Worm (Caenorhabditis elegans): ENCODE measurements around the gene T19B10.12.

The T19B10.12 gene

DNA sequence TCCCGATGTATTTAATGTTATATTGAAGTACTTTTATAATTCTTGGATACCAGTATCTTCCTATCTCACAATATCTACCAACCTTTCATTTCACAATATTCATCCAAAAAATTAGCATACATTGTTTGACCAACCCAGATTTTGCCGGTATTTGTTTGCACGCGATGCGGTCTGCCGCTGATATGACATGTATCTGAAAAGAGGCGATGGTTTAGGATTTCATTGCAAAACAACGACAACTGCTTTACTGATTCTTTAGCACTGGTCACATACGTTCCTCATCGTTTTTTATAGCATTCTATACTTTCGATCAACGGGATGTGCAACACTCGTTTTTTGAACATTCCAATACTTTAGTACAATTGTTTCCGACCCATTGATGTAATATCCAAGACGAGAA is 3.0 kb upstream of the T19B10.12 start, which contains the start of gene mam-4:
mam-4 (plus strand) TSS at position 301 of the 400 bp plus-strand sequence.
- TF ChIP-seq ama-1 (optimal IDR thresholded peaks at IDR 0.05) (no peak), B0310.2 (tag; optimal IDR thresholded peaks at IDR 0.05) (no peak), ceh-36 (tag; optimal IDR thresholded peaks at IDR 0.05) (no peak), tbx-11 (GFP tag; IDR thresholded peaks at IDR 0.05) (no peak), tra-4 (tag; optimal IDR thresholded peaks at IDR 0.05) (no peak), pes-1 (GFP tag; IDR thresholded peaks at IDR 0.05) (no peak), ceh-13 (GFP tag; optimal IDR thresholded peaks at IDR 0.05) (no peak)

DNA sequence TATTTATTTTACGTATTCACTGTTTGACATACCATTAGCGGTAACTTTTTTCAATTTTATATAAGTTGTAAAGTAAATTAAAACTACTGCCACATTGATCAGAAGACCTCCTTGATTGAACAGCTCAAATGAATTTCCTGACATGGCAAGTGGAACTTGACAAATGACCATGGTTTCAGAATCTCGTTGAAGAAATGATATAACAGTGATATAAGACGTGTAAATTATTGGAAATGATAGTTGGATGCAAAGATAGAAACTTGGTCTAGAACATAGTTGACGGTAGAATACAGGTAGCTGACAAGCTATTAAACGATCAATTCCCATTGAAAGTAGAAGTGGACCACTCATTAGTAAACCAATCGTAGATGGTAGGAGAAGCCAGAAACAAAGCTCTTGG is 963 bp downstream of the T19B10.12 start:
- TF ChIP-seq ceh-36 (tag; optimal IDR thresholded peaks at IDR 0.05) (no peak), tbx-37 (GFP tag; conservative IDR thresholded peaks at IDR 0.05) (no peak), hnd-1 (tag; optimal IDR thresholded peaks at IDR 0.05) (no peak), hmbx-1 (tag; optimal IDR thresholded peaks at IDR 0.05) (no peak), aly-1 (tag; optimal IDR thresholded peaks at IDR 0.05) (no peak), B0310.2 (tag; optimal IDR thresholded peaks at IDR 0.05) (no peak), tra-4 (tag; optimal IDR thresholded peaks at IDR 0.05) (no peak)

DNA sequence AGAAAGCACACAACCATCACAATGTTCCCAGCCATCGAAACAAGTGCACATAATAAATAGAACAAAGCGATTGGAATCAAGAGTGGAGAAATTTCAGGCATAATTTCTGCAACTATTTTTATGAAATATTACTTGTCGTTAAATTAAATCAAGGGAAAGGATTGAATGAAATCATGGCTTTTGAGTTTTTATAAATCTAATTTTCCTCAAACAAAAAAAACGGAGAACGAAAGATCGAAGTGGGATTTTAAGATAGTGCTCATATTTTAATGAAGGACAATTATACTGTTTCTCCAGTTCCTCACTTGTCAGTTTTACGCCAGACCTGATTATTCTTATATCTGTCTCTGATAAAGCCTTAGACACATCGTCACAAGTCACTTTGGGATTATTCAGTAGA is 1.6 kb downstream of the T19B10.12 start, which contains the start of gene srsx-33:
srsx-33 (minus strand) TSS at position 101 of the 400 bp plus-strand sequence.
- TF ChIP-seq sea-1 (GFP tag; conservative IDR thresholded peaks at IDR 0.05) (no peak), F13C5.2 (tag; optimal IDR thresholded peaks at IDR 0.05) (no peak), flt-1 (GFP tag; IDR thresholded peaks at IDR 0.05) (no peak), hmbx-1 (tag; optimal IDR thresholded peaks at IDR 0.05) (no peak), tra-4 (tag; optimal IDR thresholded peaks at IDR 0.05) (no peak), tbx-37 (GFP tag; conservative IDR thresholded peaks at IDR 0.05) (no peak), pes-1 (GFP tag; IDR thresholded peaks at IDR 0.05) (no peak), B0310.2 (tag; optimal IDR thresholded peaks at IDR 0.05) (no peak), ama-1 (optimal IDR thresholded peaks at IDR 0.05) (no peak), ets-7 (tag; optimal IDR thresholded peaks at IDR 0.05) (no peak), scrt-1 (GFP tag; IDR thresholded peaks at IDR 0.05) (no peak), tbx-11 (GFP tag; IDR thresholded peaks at IDR 0.05) (no peak)

DNA sequence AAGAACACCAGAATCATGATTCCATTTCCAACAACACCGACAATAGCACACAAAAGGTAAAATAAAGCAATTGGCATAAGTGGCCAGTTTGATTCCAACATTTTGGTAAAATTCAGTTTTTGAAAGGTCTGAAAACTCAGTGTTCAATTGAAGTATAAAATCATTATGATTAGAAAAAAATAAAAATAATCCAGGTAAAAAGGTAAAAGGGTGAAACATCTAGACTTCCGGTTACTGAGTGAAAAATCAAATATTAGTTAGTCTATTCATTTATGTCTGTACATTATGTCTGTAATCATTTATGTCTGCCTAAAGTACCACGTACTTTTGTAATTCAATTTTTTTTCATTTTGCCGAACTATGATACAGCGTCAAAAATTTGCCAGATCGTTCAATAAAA is 4.1 kb downstream of the T19B10.12 start, which contains the start of gene srsx-31:
srsx-31 (minus strand) TSS at position 101 of the 400 bp plus-strand sequence.
- TF ChIP-seq B0310.2 (tag; optimal IDR thresholded peaks at IDR 0.05) (no peak), flt-1 (GFP tag; IDR thresholded peaks at IDR 0.05) (no peak), tbx-37 (GFP tag; conservative IDR thresholded peaks at IDR 0.05) (no peak), ama-1 (optimal IDR thresholded peaks at IDR 0.05) (no peak), hnd-1 (tag; optimal IDR thresholded peaks at IDR 0.05) (no peak), hmbx-1 (tag; optimal IDR thresholded peaks at IDR 0.05) (no peak), sea-1 (GFP tag; conservative IDR thresholded peaks at IDR 0.05) (no peak), F13C5.2 (tag; optimal IDR thresholded peaks at IDR 0.05) (no peak), scrt-1 (GFP tag; IDR thresholded peaks at IDR 0.05) (no peak), hmg-4 (GFP tag; optimal IDR thresholded peaks at IDR 0.05) (no peak), tra-4 (tag; optimal IDR thresholded peaks at IDR 0.05) (no peak), ets-7 (tag; optimal IDR thresholded peaks at IDR 0.05) (no peak), aly-1 (tag; optimal IDR thresholded peaks at IDR 0.05) (no peak), pes-1 (GFP tag; IDR thresholded peaks at IDR 0.05) (no peak), tbx-11 (GFP tag; IDR thresholded peaks at IDR 0.05) (no peak)

DNA sequence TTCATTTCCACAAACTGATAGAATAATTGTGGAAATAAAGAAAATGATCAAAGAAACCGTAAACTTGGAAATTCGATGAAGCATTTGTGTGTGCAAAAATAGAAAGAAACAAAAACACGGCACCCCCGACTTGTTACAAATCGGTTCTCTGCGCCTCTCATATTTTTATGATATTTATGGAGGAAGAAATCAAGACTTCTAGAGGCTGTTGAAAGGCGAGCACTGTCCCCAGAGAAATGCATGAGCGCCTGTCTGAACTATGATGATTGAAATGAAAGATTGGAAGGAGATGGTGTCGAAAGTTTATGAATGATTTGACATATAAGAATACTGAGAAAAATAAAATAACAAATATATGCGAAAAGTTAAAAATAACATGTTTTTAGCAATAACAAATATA is 8.1 kb downstream of the T19B10.12 start, which contains the start of gene lgc-36:
lgc-36 (minus strand) TSS at position 101 of the 400 bp plus-strand sequence.
- TF ChIP-seq flt-1 (GFP tag; IDR thresholded peaks at IDR 0.05) (no peak), tra-4 (tag; optimal IDR thresholded peaks at IDR 0.05) (no peak), aly-1 (tag; optimal IDR thresholded peaks at IDR 0.05) (no peak), ama-1 (optimal IDR thresholded peaks at IDR 0.05) (no peak)

DNA sequence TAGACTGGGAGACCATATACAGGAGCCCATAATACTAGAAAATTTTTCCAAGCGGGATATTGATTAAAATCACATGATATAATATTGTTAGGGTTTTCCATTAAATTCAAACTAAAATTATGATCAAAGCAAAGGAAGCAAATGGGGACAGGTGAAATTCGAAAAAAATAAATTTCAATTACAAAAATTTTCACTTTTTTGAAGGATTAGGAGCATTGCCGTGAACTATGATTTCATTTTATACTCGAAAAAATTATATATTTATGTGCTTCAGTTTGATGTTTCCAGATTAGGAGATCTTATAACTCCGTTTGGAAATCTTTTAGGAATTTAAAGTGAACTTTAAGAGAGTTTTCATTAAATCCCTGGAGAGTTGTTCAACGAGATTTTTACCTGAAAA is 9.8 kb downstream of the T19B10.12 start, which contains the start of gene F07B10.7:
F07B10.7 (minus strand) TSS at position 101 of the 400 bp plus-strand sequence.
- TF ChIP-seq tra-4 (tag; optimal IDR thresholded peaks at IDR 0.05) = no peak
- no peak for TF ChIP-seq hmbx-1 (tag; optimal IDR thresholded peaks at IDR 0.05)
- TF ChIP-seq tbx-11 (GFP tag; IDR thresholded peaks at IDR 0.05) = no peak
- TF ChIP-seq ets-7 (tag; optimal IDR thresholded peaks at IDR 0.05) = no peak
- no peak for TF ChIP-seq pes-1 (GFP tag; IDR thresholded peaks at IDR 0.05)
- no peak for TF ChIP-seq scrt-1 (GFP tag; IDR thresholded peaks at IDR 0.05)

- TF ChIP-seq flt-1 (GFP tag; IDR thresholded peaks at IDR 0.05) = no peak
- no peak for TF ChIP-seq ama-1 (optimal IDR thresholded peaks at IDR 0.05)
- TF ChIP-seq tra-4 (tag; optimal IDR thresholded peaks at IDR 0.05) = no peak
- no peak for TF ChIP-seq sea-1 (GFP tag; conservative IDR thresholded peaks at IDR 0.05)
- no peak for TF ChIP-seq pes-1 (GFP tag; IDR thresholded peaks at IDR 0.05)
- TF ChIP-seq ets-7 (tag; optimal IDR thresholded peaks at IDR 0.05) = no peak
- TF ChIP-seq hnd-1 (tag; optimal IDR thresholded peaks at IDR 0.05) = no peak
- TF ChIP-seq hmg-4 (GFP tag; optimal IDR thresholded peaks at IDR 0.05) = no peak
- TF ChIP-seq ceh-13 (GFP tag; optimal IDR thresholded peaks at IDR 0.05) = no peak
Observed at ce11 chrV:11263025-11263424, 12.2 kb downstream of the T19B10.12 start, which contains the start of gene F07B10.4. TSS of gene F07B10.4 (minus strand) at chrV:11263125.

DNA sequence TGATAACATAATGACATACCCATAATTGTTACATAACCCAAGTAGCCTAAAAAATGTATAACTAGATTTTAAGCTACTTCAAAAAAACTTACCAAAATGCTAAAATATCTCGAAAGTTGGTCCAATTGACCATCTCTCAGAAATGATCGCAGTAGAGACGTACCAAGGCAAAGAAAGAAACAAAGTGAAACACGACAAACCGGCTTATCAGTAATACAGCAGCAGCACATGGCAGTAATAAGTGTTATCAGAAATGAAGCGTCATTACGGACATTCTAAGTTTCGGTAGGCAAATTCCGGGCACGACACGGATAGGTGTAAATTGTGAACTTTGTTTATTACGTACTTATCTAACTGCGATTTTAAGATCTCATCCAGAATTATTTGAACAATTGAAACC is 14.6 kb downstream of the T19B10.12 start, which contains the start of gene cln-3.1:
cln-3.1 (minus strand) TSS at position 171 of the 400 bp plus-strand sequence.
- TF ChIP-seq ceh-13 (GFP tag; optimal IDR thresholded peaks at IDR 0.05) = no peak
- TF ChIP-seq F13C5.2 (tag; optimal IDR thresholded peaks at IDR 0.05) = no peak
- TF ChIP-seq pes-1 (GFP tag; IDR thresholded peaks at IDR 0.05) = no peak
- no peak for TF ChIP-seq hmg-4 (GFP tag; optimal IDR thresholded peaks at IDR 0.05)
- TF ChIP-seq aly-1 (tag; optimal IDR thresholded peaks at IDR 0.05) = no peak
